Worm (Caenorhabditis elegans): ENCODE data around the gene idpc-2.

DNA sequence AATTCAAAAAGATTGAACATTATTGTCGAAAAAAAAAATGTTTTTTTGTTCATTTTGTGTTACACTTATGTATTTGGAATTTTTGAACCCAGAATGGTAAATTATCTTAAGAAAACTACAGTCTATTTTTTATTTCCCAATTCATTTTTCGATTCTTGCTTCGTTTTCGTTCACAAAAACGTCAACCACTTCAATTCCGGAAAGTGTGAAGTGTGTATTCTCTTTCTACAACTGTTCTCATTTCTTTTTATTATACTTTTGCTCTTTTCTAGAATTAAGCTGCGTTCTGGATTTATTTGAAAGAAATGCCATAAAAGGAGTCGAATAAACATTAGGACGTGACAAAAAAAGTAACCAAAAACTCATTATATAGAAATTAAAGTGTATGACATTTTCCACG lies 1.2 kb upstream of the idpc-2 start, which contains the start of gene F41E6.1:
- TF ChIP-seq tbx-37 (GFP tag; conservative IDR thresholded peaks at IDR 0.05): no peak
- no peak for TF ChIP-seq hmg-4 (GFP tag; optimal IDR thresholded peaks at IDR 0.05)
- no peak for TF ChIP-seq hmbx-1 (tag; optimal IDR thresholded peaks at IDR 0.05)
- no peak for TF ChIP-seq ama-1 (optimal IDR thresholded peaks at IDR 0.05)
- TF ChIP-seq ceh-13 (GFP tag; optimal IDR thresholded peaks at IDR 0.05): no peak
- TF ChIP-seq pes-1 (GFP tag; IDR thresholded peaks at IDR 0.05): no peak
- TF ChIP-seq sea-1 (GFP tag; conservative IDR thresholded peaks at IDR 0.05): no peak
- no peak for TF ChIP-seq F13C5.2 (tag; optimal IDR thresholded peaks at IDR 0.05)

Measured in whole organism, early embryonic.